Worm (Caenorhabditis elegans) whole organism, young adult: Measurements from ENCODE around the gene snpc-1.1.

Source experiments
- Y56A3A.18 ChIP-seq: fragments of 200-800 bp; sonication (Bioruptor generic); IDR thresholded peaks from 2 replicates; pipeline ENCODE4 v1.3.6; 2022; ENCODE audit warnings: missing genetic modification reagents, missing genetic modification characterization, missing compliant biosample characterization
- him-1 ChIP-seq: sonication (generic microtip); optimal IDR thresholded peaks from 2 replicates; lab custom pipeline; 2016; ENCODE audit warnings: missing genotype, missing genetic modification reagents, missing genetic modification characterization, missing compliant biosample characterization
- snpc-1.1 ChIP-seq: sonication (generic microtip); optimal IDR thresholded peaks from 2 replicates; lab custom pipeline; 2017; ENCODE audit warnings: missing genetic modification characterization, mild to moderate bottlenecking, missing compliant biosample characterization, antibody characterized with exemption, moderate library complexity, missing genotype, missing genetic modification reagents; ENCODE audit not compliant: insufficient read depth
- unc-130 ChIP-seq: sonication (generic microtip); optimal IDR thresholded peaks from 2 replicates; lab custom pipeline; 2016; ENCODE audit warnings: missing genetic modification reagents, missing genetic modification characterization, missing compliant biosample characterization

- no peak for TF ChIP-seq Y56A3A.18 (GFP tag; lab: Robert Waterston, UW)
- no peak for TF ChIP-seq unc-130
- TF ChIP-seq snpc-1.1 (tag; lab: Kevin White, UChicago): no peak
- TF ChIP-seq him-1 (tag; lab: Kevin White, UChicago): no peak
Observed at ce11 chrII:7810869-7811543, 29.9 kb upstream of the snpc-1.1 start, which contains the start of gene cki-1.
